Fruit fly (Drosophila melanogaster) whole organism, embryonic: ENCODE data around the gene Sb.
A peak's percentile ranks its signal among the peaks of the same experiment; 100 is the strongest.

ENCODE experiments used
- B-H1 ChIP-seq: fragments of 200-800 bp; sonication (Bioruptor generic); IDR thresholded peaks from 3 replicates; pipeline ENCODE4 v1.3.6; 2022; ENCODE audit warnings: missing biosample characterization, missing genetic modification characterization
- Blimp-1 ChIP-seq: fragments of 200-800 bp; sonication (Bioruptor generic); optimal IDR thresholded peaks from 3 replicates; lab custom pipeline; 2018; ENCODE audit warnings: missing biosample characterization, missing genetic modification characterization, mild to moderate bottlenecking, moderate library complexity, missing genetic modification reagents
- CG11723 ChIP-seq: fragments of 200-800 bp; sonication (Bioruptor generic); optimal IDR thresholded peaks from 2 replicates; lab custom pipeline; 2017; ENCODE audit warnings: missing biosample characterization, mild to moderate bottlenecking, missing genetic modification characterization
- CG14667 ChIP-seq: fragments of 200-800 bp; sonication (Bioruptor generic); IDR thresholded peaks from 2 replicates; pipeline ENCODE4 v1.3.6; 2022; ENCODE audit warnings: missing biosample characterization, missing genetic modification characterization
- CG15011 ChIP-seq: fragments of 200-800 bp; sonication (Bioruptor generic); optimal IDR thresholded peaks from 3 replicates; lab custom pipeline; 2018; ENCODE audit warnings: missing biosample characterization, mild to moderate bottlenecking, missing genetic modification characterization
- CG1602 ChIP-seq: fragments of 200-800 bp; sonication (Bioruptor generic); optimal IDR thresholded peaks from 3 replicates; lab custom pipeline; 2016; ENCODE audit warnings: missing biosample characterization, missing genetic modification characterization
- CG1603 ChIP-seq: fragments of 200-800 bp; sonication (Bioruptor generic); optimal IDR thresholded peaks from 2 replicates; lab custom pipeline; 2019; ENCODE audit warnings: missing biosample characterization, mild to moderate bottlenecking, missing genetic modification characterization, moderate library complexity
- CG18476 ChIP-seq: fragments of 200-800 bp; sonication (Bioruptor generic); optimal IDR thresholded peaks from 2 replicates; lab custom pipeline; 2016; ENCODE audit warnings: missing biosample characterization, mild to moderate bottlenecking, missing genetic modification characterization
- CG2129 ChIP-seq: fragments of 200-800 bp; sonication (Bioruptor generic); IDR thresholded peaks from 2 replicates; pipeline ENCODE4 v1.3.6; 2022; ENCODE audit warnings: missing biosample characterization, missing genetic modification characterization; ENCODE audit not compliant: partially characterized antibody
- CG30020 ChIP-seq: fragments of 200-800 bp; optimal IDR thresholded peaks from 2 replicates; lab custom pipeline; 2019; ENCODE audit warnings: missing biosample characterization, mild to moderate bottlenecking, missing genetic modification characterization, moderate library complexity
- CG4282 ChIP-seq: fragments of 200-800 bp; sonication (Bioruptor generic); optimal IDR thresholded peaks from 2 replicates; lab custom pipeline; 2016; ENCODE audit warnings: missing biosample characterization, missing genetic modification characterization
- CG7271 ChIP-seq: fragments of 200-800 bp; sonication (Bioruptor generic); optimal IDR thresholded peaks from 2 replicates; lab custom pipeline; 2018; ENCODE audit warnings: missing biosample characterization, mild to moderate bottlenecking, missing genetic modification characterization, moderate library complexity
- CG7357 ChIP-seq: fragments of 200-800 bp; sonication (Bioruptor generic); IDR thresholded peaks from 3 replicates; pipeline ENCODE4 v1.3.6; 2022; ENCODE audit warnings: missing biosample characterization, missing genetic modification characterization
- CG9215 ChIP-seq: fragments of 200-800 bp; sonication (Bioruptor generic); IDR thresholded peaks from 2 replicates; pipeline ENCODE4 v1.3.6; 2022; ENCODE audit warnings: missing biosample characterization, missing genetic modification characterization
- D19A ChIP-seq: fragments of 200-800 bp; optimal IDR thresholded peaks from 3 replicates; lab custom pipeline; 2019; ENCODE audit warnings: missing biosample characterization, mild to moderate bottlenecking, missing genetic modification characterization, moderate library complexity
- Dek ChIP-seq: fragments of 200-800 bp; sonication (Bioruptor generic); optimal IDR thresholded peaks from 3 replicates; lab custom pipeline; 2019; ENCODE audit warnings: missing biosample characterization, mild to moderate bottlenecking, missing genetic modification characterization, moderate library complexity
- Dll ChIP-seq: fragments of 200-800 bp; sonication (Bioruptor generic); IDR thresholded peaks from 4 replicates; pipeline ENCODE4 v1.3.6; 2022; ENCODE audit warnings: missing biosample characterization, missing genetic modification characterization; ENCODE audit not compliant: partially characterized antibody
- HLH54F ChIP-seq: fragments of 200-800 bp; sonication (Bioruptor generic); optimal IDR thresholded peaks from 3 replicates; lab custom pipeline; 2016; ENCODE audit warnings: missing biosample characterization, missing genetic modification characterization
- Jarid2 ChIP-seq: fragments of 200-800 bp; sonication (Bioruptor generic); optimal IDR thresholded peaks from 3 replicates; lab custom pipeline; 2017; ENCODE audit warnings: mild to moderate bottlenecking, missing biosample characterization, missing genetic modification reagents, missing genetic modification characterization
- Lhr ChIP-seq: fragments of 200-800 bp; sonication (Bioruptor generic); optimal IDR thresholded peaks from 3 replicates; lab custom pipeline; 2017; ENCODE audit warnings: mild to moderate bottlenecking, missing biosample characterization, missing genetic modification reagents, missing genetic modification characterization
- MESR4 ChIP-seq: fragments of 200-800 bp; sonication (Bioruptor generic); optimal IDR thresholded peaks from 2 replicates; lab custom pipeline; 2018; ENCODE audit warnings: missing biosample characterization, mild to moderate bottlenecking, missing genetic modification characterization, moderate library complexity
- Opbp ChIP-seq: fragments of 200-800 bp; sonication (Bioruptor generic); IDR thresholded peaks from 3 replicates; pipeline ENCODE4 v1.3.6; 2022; ENCODE audit warnings: missing biosample characterization, missing genetic modification characterization; ENCODE audit not compliant: partially characterized antibody
- Optix ChIP-seq: fragments of 200-800 bp; sonication (Bioruptor generic); IDR thresholded peaks from 3 replicates; pipeline ENCODE4 v1.3.6; 2022; ENCODE audit warnings: missing biosample characterization, missing genetic modification characterization
- Poxn ChIP-seq: fragments of 200-800 bp; sonication (Bioruptor generic); IDR thresholded peaks from 2 replicates; pipeline ENCODE4 v1.3.6; 2022; ENCODE audit warnings: missing biosample characterization, missing genetic modification characterization
- ab ChIP-seq: fragments of 200-800 bp; sonication (Bioruptor generic); optimal IDR thresholded peaks from 2 replicates; lab custom pipeline; 2016; ENCODE audit warnings: missing biosample characterization, missing genetic modification characterization
- bowl ChIP-seq: fragments of 200-800 bp; sonication (Bioruptor generic); IDR thresholded peaks from 2 replicates; pipeline ENCODE4 v1.3.6; 2022; ENCODE audit warnings: missing biosample characterization, missing genetic modification characterization
- cas ChIP-seq: fragments of 200-800 bp; sonication (Bioruptor generic); IDR thresholded peaks from 2 replicates; pipeline ENCODE4 v1.3.6; 2022; ENCODE audit warnings: missing biosample characterization, missing genetic modification characterization
- cato ChIP-seq: fragments of 200-800 bp; sonication (Bioruptor generic); optimal IDR thresholded peaks from 2 replicates; lab custom pipeline; 2016; ENCODE audit warnings: missing biosample characterization, missing genetic modification characterization, borderline replicate concordance
- dan ChIP-seq: fragments of 200-800 bp; sonication (Bioruptor generic); IDR thresholded peaks from 2 replicates; pipeline ENCODE4 v1.3.6; 2022; ENCODE audit warnings: missing biosample characterization, missing genetic modification characterization
- hth ChIP-seq: fragments of >200 bp; optimal IDR thresholded peaks from 2 replicates; lab custom pipeline; 2017; ENCODE audit warnings: inconsistent platforms
- knrl ChIP-seq: fragments of 200-800 bp; sonication (Bioruptor generic); IDR thresholded peaks from 3 replicates; pipeline ENCODE4 v1.3.6; 2022; ENCODE audit warnings: missing biosample characterization, missing genetic modification characterization; ENCODE audit not compliant: partially characterized antibody
- lbe ChIP-seq: fragments of 200-800 bp; sonication (Bioruptor generic); optimal IDR thresholded peaks from 2 replicates; lab custom pipeline; 2016; ENCODE audit warnings: missing biosample characterization, mild to moderate bottlenecking, missing genetic modification characterization
- lola ChIP-seq, 3 experiments: fragments of >200 bp in 2 of 3; fragments of 200-800 bp in 1 of 3; sonication (Bioruptor generic) in 1 of 3; optimal IDR thresholded peaks; 2 replicates each; lab custom pipeline; 2017 to 2019; ENCODE audit warnings: missing biosample characterization in 3 of 3, missing genetic modification characterization in 3 of 3, mild to moderate bottlenecking in 1 of 3, moderate library complexity in 1 of 3
- luna ChIP-seq: fragments of 200-800 bp; sonication (Bioruptor generic); optimal IDR thresholded peaks from 2 replicates; lab custom pipeline; 2016; ENCODE audit warnings: missing biosample characterization, missing genetic modification characterization
- onecut ChIP-seq: fragments of 200-800 bp; sonication (Bioruptor generic); IDR thresholded peaks from 2 replicates; pipeline ENCODE4 v1.3.6; 2022; ENCODE audit warnings: missing biosample characterization, missing genetic modification characterization
- p53 ChIP-seq: fragments of 200-800 bp; sonication (Bioruptor generic); optimal IDR thresholded peaks from 2 replicates; lab custom pipeline; 2016; ENCODE audit warnings: missing biosample characterization, missing genetic modification characterization
- peb ChIP-seq: fragments of 200-800 bp; sonication (Bioruptor generic); IDR thresholded peaks from 2 replicates; pipeline ENCODE4 v1.3.6; 2022; ENCODE audit warnings: missing biosample characterization, missing genetic modification characterization
- salm ChIP-seq: fragments of 200-800 bp; sonication (Bioruptor generic); optimal IDR thresholded peaks from 2 replicates; lab custom pipeline; 2018; ENCODE audit warnings: missing biosample characterization, mild to moderate bottlenecking, missing genetic modification characterization
- scrt ChIP-seq: fragments of 200-800 bp; sonication (Bioruptor generic); optimal IDR thresholded peaks from 2 replicates; lab custom pipeline; 2018; ENCODE audit warnings: missing biosample characterization, mild to moderate bottlenecking, missing genetic modification characterization, moderate library complexity
- sens-2 ChIP-seq: fragments of 200-800 bp; sonication (Bioruptor generic); IDR thresholded peaks from 2 replicates; pipeline ENCODE4 v1.3.6; 2022; ENCODE audit warnings: missing biosample characterization, missing genetic modification characterization
- shn ChIP-seq: fragments of 200-800 bp; sonication (Bioruptor generic); optimal IDR thresholded peaks from 3 replicates; lab custom pipeline; 2016; ENCODE audit warnings: missing biosample characterization, missing genetic modification characterization
- slbo ChIP-seq: fragments of 200-800 bp; sonication (Bioruptor generic); IDR thresholded peaks from 2 replicates; pipeline ENCODE4 v1.3.6; 2022; ENCODE audit warnings: missing biosample characterization, missing genetic modification characterization
- sob ChIP-seq: fragments of 200-800 bp; sonication (Bioruptor generic); IDR thresholded peaks from 2 replicates; pipeline ENCODE4 v1.3.6; 2022; ENCODE audit warnings: missing biosample characterization, missing genetic modification characterization
- trh ChIP-seq: fragments of 200-800 bp; sonication (Bioruptor generic); optimal IDR thresholded peaks from 2 replicates; lab custom pipeline; 2016; ENCODE audit warnings: missing biosample characterization, missing genetic modification characterization
- tup ChIP-seq: fragments of 200-800 bp; sonication (Bioruptor generic); optimal IDR thresholded peaks from 2 replicates; lab custom pipeline; 2016; ENCODE audit warnings: missing biosample characterization, mild to moderate bottlenecking, missing genetic modification characterization, moderate library complexity
- usp ChIP-seq: fragments of >200 bp; optimal IDR thresholded peaks from 2 replicates; lab custom pipeline; 2017; ENCODE audit warnings: missing biosample characterization, missing genetic modification characterization
- wdn ChIP-seq: fragments of 200-800 bp; sonication (Bioruptor generic); IDR thresholded peaks from 2 replicates; pipeline ENCODE4 v1.3.6; 2022; ENCODE audit warnings: missing biosample characterization, missing genetic modification characterization
- zen2 ChIP-seq: fragments of 200-800 bp; sonication (Bioruptor generic); IDR thresholded peaks from 3 replicates; pipeline ENCODE4 v1.3.6; 2022; ENCODE audit warnings: missing biosample characterization, missing genetic modification characterization; ENCODE audit not compliant: partially characterized antibody
- zfh1 ChIP-seq: fragments of 200-800 bp; sonication (Bioruptor generic); IDR thresholded peaks from 3 replicates; pipeline ENCODE4 v1.3.6; 2022; ENCODE audit warnings: missing biosample characterization, missing genetic modification characterization

The Sb gene

dm6 chr3R:16097661-16098329 lies 18.2 kb upstream of the Sb start (continued):
- TF ChIP-seq onecut (GFP tag; lab: Robert Waterston, UW): peak; percentile 50
- no peak for TF ChIP-seq Dll (GFP tag; lab: Robert Waterston, UW)
- TF ChIP-seq CG18476 (GFP tag; lab: Kevin White, UChicago): peak; percentile 59
- peak; percentile 21 for TF ChIP-seq CG15011
- peak; percentile 60 for TF ChIP-seq HLH54F (GFP tag; lab: Kevin White, UChicago)
- peak; percentile 51 for TF ChIP-seq p53 (GFP tag; lab: Kevin White, UChicago)
- no peak for TF ChIP-seq bowl (GFP tag; lab: Robert Waterston, UW)
- no peak for TF ChIP-seq cas (GFP tag; lab: Robert Waterston, UW)
- TF ChIP-seq Jarid2 (GFP tag; lab: Kevin White, UChicago): peak; percentile 44
- TF ChIP-seq D19A (tag; lab: Kevin White, UChicago): peak; percentile 71
- TF ChIP-seq CG30020 (tag; lab: Kevin White, UChicago): peak; percentile 21
- TF ChIP-seq lola (GFP tag; optimal IDR thresholded peaks at IDR 0.05; lab: Kevin White, UChicago): peak in 1 of 3 experiments; percentile 92
- peak; percentile 62; the same call in 1 of the 2 replicates for TF ChIP-seq sens-2
- TF ChIP-seq usp (GFP tag; lab: Kevin White, UChicago): no peak
- peak; percentile 70 for TF ChIP-seq CG9215
- no peak for TF ChIP-seq ab (GFP tag; lab: Kevin White, UChicago)
- TF ChIP-seq dan: peak; percentile 75
- TF ChIP-seq lbe (GFP tag; lab: Kevin White, UChicago): peak; percentile 96
- TF ChIP-seq tup (GFP tag; lab: Kevin White, UChicago): peak; percentile 43
- TF ChIP-seq Opbp (GFP tag; lab: Robert Waterston, UW): peak; percentile 62; the same call in 2 of the 3 replicates
- peak; percentile 6 for TF ChIP-seq Dek
- TF ChIP-seq cato (GFP tag; lab: Kevin White, UChicago): peak; percentile 60
- TF ChIP-seq zfh1 (GFP tag; lab: Robert Waterston, UW): peak; percentile 90
- peak; percentile 73; the same call in 1 of the 2 replicates for TF ChIP-seq sob (GFP tag; lab: Robert Waterston, UW)
- peak; percentile 67; the same call in 1 of the 2 replicates for TF ChIP-seq CG14667 (GFP tag; lab: Robert Waterston, UW)
- TF ChIP-seq Lhr: no peak
- TF ChIP-seq CG7357: peak; percentile 79; the same call in 2 of the 3 replicates
- peak; percentile 93 for TF ChIP-seq CG1603
- TF ChIP-seq CG1602 (GFP tag; lab: Kevin White, UChicago): peak; percentile 79
- no peak for TF ChIP-seq hth (lab: Kevin White, UChicago)
- TF ChIP-seq Optix (GFP tag; lab: Robert Waterston, UW): peak; percentile 76
- peak; percentile 84 for TF ChIP-seq peb (GFP tag; lab: Robert Waterston, UW)
- no peak for TF ChIP-seq zen2 (GFP tag; lab: Robert Waterston, UW)
- TF ChIP-seq salm (tag; lab: Kevin White, UChicago): peak; percentile 60
- peak; percentile 45; the same call in 2 of the 3 replicates for TF ChIP-seq knrl (GFP tag; lab: Robert Waterston, UW)
- TF ChIP-seq Poxn: no peak
- TF ChIP-seq MESR4 (GFP tag; lab: Kevin White, UChicago): no peak
- no peak for TF ChIP-seq CG2129 (GFP tag; lab: Robert Waterston, UW)
- peak; percentile 32 for TF ChIP-seq trh (GFP tag; lab: Kevin White, UChicago)
- TF ChIP-seq luna (GFP tag; lab: Kevin White, UChicago): no peak
- peak; percentile 53 for TF ChIP-seq B-H1 (GFP tag; lab: Robert Waterston, UW)
- peak; percentile 86 for TF ChIP-seq Blimp-1 (GFP tag; lab: Kevin White, UChicago)
- no peak for TF ChIP-seq wdn
- peak; percentile 32 for TF ChIP-seq scrt
- TF ChIP-seq CG7271 (tag; lab: Kevin White, UChicago): peak; percentile 71
- TF ChIP-seq slbo (GFP tag; lab: Robert Waterston, UW): peak; percentile 64
- TF ChIP-seq CG11723 (GFP tag; lab: Kevin White, UChicago): peak; percentile 46
- peak; percentile 1 for TF ChIP-seq CG4282 (GFP tag; lab: Kevin White, UChicago)
- TF ChIP-seq shn (GFP tag; lab: Kevin White, UChicago): peak; percentile 59
